Fruit fly (Drosophila melanogaster) whole organism, embryonic: Measurements from ENCODE around the gene nonC.

Source experiments
- Adf1 ChIP-seq: fragments of 200-800 bp; sonication (Bioruptor generic); IDR thresholded peaks from 2 replicates; pipeline ENCODE4 v1.3.6; 2022; ENCODE audit warnings: missing biosample characterization, missing genetic modification characterization
- Blimp-1 ChIP-seq: fragments of 200-800 bp; sonication (Bioruptor generic); optimal IDR thresholded peaks from 3 replicates; lab custom pipeline; 2018; ENCODE audit warnings: missing biosample characterization, missing genetic modification characterization, mild to moderate bottlenecking, moderate library complexity, missing genetic modification reagents
- Bteb2 ChIP-seq: fragments of 200-800 bp; sonication (Bioruptor generic); optimal IDR thresholded peaks from 2 replicates; lab custom pipeline; 2016; ENCODE audit warnings: missing biosample characterization, missing genetic modification characterization
- CG11696 ChIP-seq: fragments of 200-800 bp; sonication (Bioruptor generic); IDR thresholded peaks from 2 replicates; pipeline ENCODE4 v1.3.6; 2022; ENCODE audit warnings: missing biosample characterization, missing genetic modification characterization
- CG12769 ChIP-seq: fragments of 200-800 bp; sonication (Bioruptor generic); optimal IDR thresholded peaks from 2 replicates; lab custom pipeline; 2019; ENCODE audit warnings: missing biosample characterization, mild to moderate bottlenecking, missing genetic modification characterization, moderate library complexity
- CG1832 ChIP-seq: fragments of 200-800 bp; sonication (Bioruptor generic); optimal IDR thresholded peaks from 2 replicates; lab custom pipeline; 2017; ENCODE audit warnings: missing biosample characterization, mild to moderate bottlenecking, missing genetic modification characterization, inconsistent platforms
- CG18764 ChIP-seq: fragments of 200-800 bp; sonication (Bioruptor generic); optimal IDR thresholded peaks from 3 replicates; lab custom pipeline; 2016; ENCODE audit warnings: missing biosample characterization, missing genetic modification characterization
- CG2116 ChIP-seq: fragments of 200-800 bp; sonication (Bioruptor generic); optimal IDR thresholded peaks from 3 replicates; lab custom pipeline; 2018; ENCODE audit warnings: missing biosample characterization, mild to moderate bottlenecking, missing genetic modification characterization
- CG8290 ChIP-seq, 3 experiments: fragments of 200-800 bp; sonication (Bioruptor generic); optimal IDR thresholded peaks; 2 replicates each; lab custom pipeline; 2016 to 2019; ENCODE audit warnings: missing biosample characterization in 3 of 3, missing genetic modification characterization in 3 of 3, mild to moderate bottlenecking in 2 of 3, moderate library complexity in 1 of 3
- CG8388 ChIP-seq: fragments of 200-800 bp; sonication (Bioruptor generic); optimal IDR thresholded peaks from 2 replicates; lab custom pipeline; 2019; ENCODE audit warnings: missing biosample characterization, mild to moderate bottlenecking, missing genetic modification characterization, moderate library complexity
- CG8478 ChIP-seq: fragments of >200 bp; optimal IDR thresholded peaks from 2 replicates; lab custom pipeline; 2018
- CG9797 ChIP-seq: fragments of 200-800 bp; sonication (Bioruptor generic); optimal IDR thresholded peaks from 3 replicates; lab custom pipeline; 2018; ENCODE audit warnings: missing biosample characterization, mild to moderate bottlenecking, missing genetic modification characterization
- CG9817 ChIP-seq: fragments of 200-800 bp; sonication (Bioruptor generic); optimal IDR thresholded peaks from 2 replicates; lab custom pipeline; 2018; ENCODE audit warnings: missing biosample characterization, mild to moderate bottlenecking, missing genetic modification characterization, moderate library complexity
- Dref ChIP-seq: fragments of 200-800 bp; sonication (Bioruptor generic); IDR thresholded peaks from 2 replicates; pipeline ENCODE4 v1.3.6; 2022; ENCODE audit warnings: missing biosample characterization, missing genetic modification characterization
- Ets65A ChIP-seq: fragments of 200-800 bp; sonication (Bioruptor generic); peaks from one replicate; lab custom pipeline; 2016; ENCODE audit warnings: missing biosample characterization, missing genetic modification characterization
- HLH4C ChIP-seq: fragments of 200-800 bp; sonication (Bioruptor generic); IDR thresholded peaks from 3 replicates; pipeline ENCODE4 v1.3.6; 2022; ENCODE audit warnings: missing biosample characterization, missing genetic modification characterization; ENCODE audit not compliant: partially characterized antibody
- Med ChIP-seq: fragments of 200-800 bp; sonication (Bioruptor generic); peaks from one replicate; lab custom pipeline; 2016; ENCODE audit warnings: missing biosample characterization, missing genetic modification characterization, mild to moderate bottlenecking, inconsistent platforms, moderate library complexity
- Ptx1 ChIP-seq: fragments of 200-800 bp; sonication (Bioruptor generic); IDR thresholded peaks from 2 replicates; pipeline ENCODE4 v1.3.6; 2022; ENCODE audit warnings: missing biosample characterization, missing genetic modification characterization
- Ssrp ChIP-seq: fragments of 200-800 bp; sonication (Bioruptor generic); optimal IDR thresholded peaks from 2 replicates; lab custom pipeline; 2018; ENCODE audit warnings: missing biosample characterization, mild to moderate bottlenecking, missing genetic modification characterization, moderate library complexity
- Xrp1 ChIP-seq: fragments of 200-800 bp; sonication (Bioruptor generic); IDR thresholded peaks from 2 replicates; pipeline ENCODE4 v1.3.6; 2022; ENCODE audit warnings: missing biosample characterization, missing genetic modification characterization
- ash1 ChIP-seq: fragments of 200-800 bp; sonication (Bioruptor generic); optimal IDR thresholded peaks from 2 replicates; lab custom pipeline; 2018; ENCODE audit warnings: missing biosample characterization, mild to moderate bottlenecking, missing genetic modification characterization
- cg ChIP-seq: fragments of 200-800 bp; sonication (Bioruptor generic); optimal IDR thresholded peaks from 3 replicates; lab custom pipeline; 2019; ENCODE audit warnings: missing biosample characterization, mild to moderate bottlenecking, missing genetic modification characterization, moderate library complexity
- chm ChIP-seq: fragments of 200-800 bp; sonication (Bioruptor generic); IDR thresholded peaks from 2 replicates; pipeline ENCODE4 v1.3.6; 2022; ENCODE audit warnings: missing biosample characterization, missing genetic modification characterization
- crol ChIP-seq: fragments of 200-800 bp; sonication (Bioruptor generic); IDR thresholded peaks from 2 replicates; pipeline ENCODE4 v1.3.6; 2022; ENCODE audit warnings: missing biosample characterization, missing genetic modification characterization
- esg ChIP-seq: fragments of 200-800 bp; sonication (Bioruptor generic); conservative IDR thresholded peaks from 2 replicates; pipeline ENCODE4 v1.3.6; 2022; ENCODE audit warnings: missing biosample characterization, missing genetic modification characterization
- eve ChIP-seq, 2 experiments: fragments of >200 bp; optimal IDR thresholded peaks; 2 replicates each; lab custom pipeline; 2017; ENCODE audit warnings: missing biosample characterization in 2 of 2, missing genetic modification characterization in 2 of 2
- gem ChIP-seq: fragments of 200-800 bp; sonication (Bioruptor generic); optimal IDR thresholded peaks from 2 replicates; lab custom pipeline; 2019; ENCODE audit warnings: missing biosample characterization, mild to moderate bottlenecking, missing genetic modification characterization, moderate library complexity
- gfzf ChIP-seq: fragments of 200-800 bp; sonication (Bioruptor generic); optimal IDR thresholded peaks from 2 replicates; lab custom pipeline; 2016; ENCODE audit warnings: missing biosample characterization, mild to moderate bottlenecking, missing genetic modification characterization, moderate library complexity
- grau ChIP-seq: fragments of 200-800 bp; optimal IDR thresholded peaks from 3 replicates; lab custom pipeline; 2019; ENCODE audit warnings: missing biosample characterization, mild to moderate bottlenecking, missing genetic modification characterization, moderate library complexity
- kah ChIP-seq: fragments of 200-800 bp; sonication (Bioruptor generic); optimal IDR thresholded peaks from 2 replicates; lab custom pipeline; 2018; ENCODE audit warnings: missing biosample characterization, mild to moderate bottlenecking, missing genetic modification characterization
- lola ChIP-seq, 3 experiments: fragments of >200 bp in 2 of 3; fragments of 200-800 bp in 1 of 3; sonication (Bioruptor generic) in 1 of 3; optimal IDR thresholded peaks; 2 replicates each; lab custom pipeline; 2017 to 2019; ENCODE audit warnings: missing biosample characterization in 3 of 3, missing genetic modification characterization in 3 of 3, mild to moderate bottlenecking in 1 of 3, moderate library complexity in 1 of 3
- pan ChIP-seq, 4 experiments: fragments of >200 bp in 3 of 4; fragments of 200-800 bp in 1 of 4; sonication (Bioruptor generic) in 1 of 4; optimal IDR thresholded peaks in 3 of 4; IDR thresholded peaks in 1 of 4; 2 replicates each; pipeline versions ENCODE4 v1.3.6 to Lab custom; 2017 to 2022; ENCODE audit warnings: missing biosample characterization in 2 of 4, missing genetic modification characterization in 2 of 4, mixed read lengths in 1 of 4
- scrt ChIP-seq: fragments of 200-800 bp; sonication (Bioruptor generic); optimal IDR thresholded peaks from 2 replicates; lab custom pipeline; 2018; ENCODE audit warnings: missing biosample characterization, mild to moderate bottlenecking, missing genetic modification characterization, moderate library complexity
- sens ChIP-seq: fragments of 200-800 bp; sonication (Bioruptor generic); peaks from one replicate; lab custom pipeline; 2016; ENCODE audit warnings: missing biosample characterization, missing genetic modification characterization
- slp2 ChIP-seq: fragments of 200-800 bp; sonication (Bioruptor generic); optimal IDR thresholded peaks from 2 replicates; lab custom pipeline; 2016; ENCODE audit warnings: missing biosample characterization, missing genetic modification characterization
- sqz ChIP-seq: fragments of 200-800 bp; sonication (Bioruptor generic); optimal IDR thresholded peaks from 3 replicates; lab custom pipeline; 2018; ENCODE audit warnings: missing biosample characterization, mild to moderate bottlenecking, missing genetic modification characterization
- stwl ChIP-seq: fragments of 200-800 bp; sonication (Bioruptor generic); optimal IDR thresholded peaks from 3 replicates; lab custom pipeline; 2018; ENCODE audit warnings: missing biosample characterization, mild to moderate bottlenecking, missing genetic modification characterization, moderate library complexity
- tll ChIP-seq, 2 experiments: fragments of 200-800 bp in 1 of 2; fragments of >200 bp in 1 of 2; sonication (Bioruptor generic) in 1 of 2; optimal IDR thresholded peaks; 2 replicates each; lab custom pipeline; 2017 to 2019; ENCODE audit warnings: missing biosample characterization in 2 of 2, missing genetic modification characterization in 2 of 2, mild to moderate bottlenecking in 1 of 2, moderate library complexity in 1 of 2
- z ChIP-seq: fragments of 200-800 bp; sonication (Bioruptor generic); IDR thresholded peaks from 3 replicates; pipeline ENCODE4 v1.3.6; 2022; ENCODE audit warnings: missing biosample characterization, missing genetic modification characterization

The nonC gene

dm6 chrX:6868629-6869579 lies 44.6 kb downstream of the nonC start:
- TF ChIP-seq Blimp-1 (GFP tag; lab: Kevin White, UChicago) (no peak), CG11696 (GFP tag; lab: Robert Waterston, UW) (0 out of 2 replicates have a peak, but pooled peaks have one; percentile 4), gem (tag; lab: Kevin White, UChicago) (peak; percentile 2), slp2 (no peak), Med (GFP tag; lab: Kevin White, UChicago) (peak; percentile 31), CG2116 (GFP tag; lab: Kevin White, UChicago) (no peak), pan (optimal IDR thresholded peaks at IDR 0.05; lab: Kevin White, UChicago) (no peak), pan (GFP tag; optimal IDR thresholded peaks at IDR 0.05 in 1 of 2, IDR thresholded peaks at IDR 0.05 in 1 of 2) (no peak), chm (GFP tag; lab: Robert Waterston, UW) (peak; percentile 12; the same call in 1 of the 2 replicates), Ptx1 (0 out of 2 replicates have a peak, but pooled peaks have one; percentile 11), sqz (GFP tag; lab: Kevin White, UChicago) (peak; percentile 79), crol (no peak), CG9797 (GFP tag; lab: Kevin White, UChicago) (peak; percentile 24), lola (GFP tag; optimal IDR thresholded peaks at IDR 0.05; lab: Kevin White, UChicago) (peak in 1 of 3 experiments; percentile 17), Xrp1 (GFP tag; lab: Robert Waterston, UW) (0 out of 2 replicates have a peak, but pooled peaks have one; percentile 11), eve (GFP tag; optimal IDR thresholded peaks at IDR 0.05; lab: Kevin White, UChicago) (peak in 1 of 2 experiments; percentile 74), ash1 (peak; percentile 19), z (GFP tag; lab: Robert Waterston, UW) (0 out of 3 replicates have a peak, but pooled peaks have one; percentile 11), CG8290 (GFP tag; optimal IDR thresholded peaks at IDR 0.05; lab: Kevin White, UChicago) (no peak), CG8290 (tag; optimal IDR thresholded peaks at IDR 0.05; lab: Kevin White, UChicago) (peak in 1 of 2 experiments; percentile 1), Dref (GFP tag; lab: Robert Waterston, UW) (no peak), gfzf (GFP tag; lab: Kevin White, UChicago) (peak; percentile 12), Ssrp (tag; lab: Kevin White, UChicago) (peak; percentile 7), Ets65A (peak; percentile 83), sens (GFP tag; lab: Kevin White, UChicago) (peak; percentile 70)

dm6 chrX:6869770-6870404 lies 45.6 kb downstream of the nonC start:
- TF ChIP-seq tll (GFP tag; optimal IDR thresholded peaks at IDR 0.05; lab: Kevin White, UChicago) (no peak), CG18764 (GFP tag; lab: Kevin White, UChicago) (no peak), Bteb2 (no peak)
- TF ChIP-seq, all 482 proteins: peak for 0

- TF ChIP-seq stwl = no peak
- TF ChIP-seq grau (tag; lab: Kevin White, UChicago) = peak; percentile 59
- no peak for TF ChIP-seq CG8388 (GFP tag; lab: Kevin White, UChicago)
- TF ChIP-seq CG12769 = peak; percentile 57
- peak; percentile 94 for TF ChIP-seq kah (GFP tag; lab: Kevin White, UChicago)
- peak; percentile 24 for TF ChIP-seq scrt (GFP tag; lab: Kevin White, UChicago)
- TF ChIP-seq ash1 = peak; percentile 13
- peak; percentile 56 for TF ChIP-seq cg (GFP tag; lab: Kevin White, UChicago)
- TF ChIP-seq CG8478 (lab: Kevin White, UChicago) = peak; percentile 22
- TF ChIP-seq CG1832 (GFP tag; lab: Kevin White, UChicago) = peak; percentile 28
- TF ChIP-seq Adf1 = no peak
- TF ChIP-seq CG9817 = no peak
- no peak for TF ChIP-seq esg (GFP tag; lab: Robert Waterston, UW)
- peak; percentile 66 for TF ChIP-seq crol
- no peak for TF ChIP-seq HLH4C (GFP tag; lab: Robert Waterston, UW)
Observed at dm6 chrX:6871746-6872145, 47.5 kb downstream of the nonC start.
